Worm (Caenorhabditis elegans) whole organism, L4/young adult: ENCODE measurements around the gene ZK721.4.

Source experiments
- W03F9.2 ChIP-seq: fragments of 150-350 bp; optimal IDR thresholded peaks from 2 replicates; lab custom pipeline; 2014; ENCODE audit warnings: missing biosample characterization, missing genetic modification characterization
- dao-5 ChIP-seq: sonication (generic microtip); optimal IDR thresholded peaks from 2 replicates; lab custom pipeline; 2016; ENCODE audit warnings: missing genotype, missing genetic modification characterization, moderate library complexity, missing compliant biosample characterization

- TF ChIP-seq dao-5 (tag; lab: Kevin White, UChicago) (no peak), W03F9.2 (tag; lab: Kevin White, UChicago) (no peak)
These were observed 33.1 kb upstream of the ZK721.4 start for ce11 chrX:8745524-8745923.
